Worm (Caenorhabditis elegans) whole organism, mixed stage, embryonic: Measurements from ENCODE around the gene F09C6.3.

Experiments
- bed-3 ChIP-seq: fragments of 200-800 bp; sonication (Bioruptor generic); optimal IDR thresholded peaks from 3 replicates; lab custom pipeline; 2018; ENCODE audit warnings: mild to moderate bottlenecking, missing genetic modification characterization, moderate library complexity, missing compliant biosample characterization
- ceh-83 ChIP-seq: fragments of 200-800 bp; sonication (Bioruptor generic); optimal IDR thresholded peaks from 2 replicates; lab custom pipeline; 2018; ENCODE audit warnings: mild to moderate bottlenecking, missing genetic modification characterization, missing compliant biosample characterization
- elt-3 ChIP-seq: fragments of 150-350 bp; optimal IDR thresholded peaks from 2 replicates; lab custom pipeline; 2014; ENCODE audit warnings: missing biosample characterization, missing genetic modification characterization
- nhr-12 ChIP-seq: fragments of 150-350 bp; optimal IDR thresholded peaks from 2 replicates; lab custom pipeline; 2014; ENCODE audit warnings: missing biosample characterization, missing genetic modification characterization
- nhr-237 ChIP-seq: fragments of 150-350 bp; optimal IDR thresholded peaks from 2 replicates; lab custom pipeline; 2014; ENCODE audit warnings: missing biosample characterization, missing genetic modification characterization
- snpc-4 ChIP-seq: fragments of 150-350 bp; optimal IDR thresholded peaks from 2 replicates; lab custom pipeline; 2014; ENCODE audit warnings: missing biosample characterization, missing genetic modification characterization
- sptf-1 ChIP-seq: sonication (generic microtip); optimal IDR thresholded peaks from 2 replicates; lab custom pipeline; 2017; ENCODE audit warnings: mild to moderate bottlenecking, missing genetic modification characterization, moderate library complexity, missing compliant biosample characterization
- tbx-8 ChIP-seq: fragments of 200-800 bp; sonication (Bioruptor generic); optimal IDR thresholded peaks from 2 replicates; lab custom pipeline; 2018; ENCODE audit warnings: mild to moderate bottlenecking, missing genetic modification characterization, moderate library complexity, missing compliant biosample characterization
- unc-39 ChIP-seq: fragments of 150-350 bp; optimal IDR thresholded peaks from 2 replicates; lab custom pipeline; 2014; ENCODE audit warnings: missing biosample characterization, missing genetic modification characterization

DNA sequence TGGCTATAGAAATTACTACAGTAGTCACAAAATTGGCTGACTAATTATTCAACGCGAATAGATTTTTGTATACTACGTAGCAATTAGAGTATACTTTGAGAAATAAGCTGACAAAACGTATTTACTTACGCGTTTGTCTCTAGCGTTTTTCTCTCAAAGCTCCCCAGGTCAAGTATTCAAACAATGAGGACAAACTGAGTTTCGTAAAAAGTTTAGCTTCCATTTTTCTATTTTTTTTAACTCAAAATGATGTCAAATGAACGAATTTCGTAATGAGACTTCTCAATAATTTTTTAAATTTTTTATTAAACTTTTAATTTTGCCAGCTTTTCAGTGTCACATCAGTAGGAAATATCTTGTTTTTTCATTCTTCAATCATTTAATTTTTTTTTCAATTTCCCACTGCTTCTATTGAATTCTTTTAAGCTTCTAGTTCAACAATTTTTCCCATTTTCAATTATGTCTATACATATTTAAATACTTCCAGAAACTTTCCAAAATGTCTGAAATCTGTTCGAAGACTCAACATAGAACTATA, 8.9 kb upstream of the F09C6.3 start, which contains the start of the genes ifas-2 and fbxa-44:
- TF ChIP-seq sptf-1 (no peak), nhr-237 (no peak), snpc-4 (tag; lab: Kevin White, UChicago) (no peak), unc-39 (no peak), tbx-8 (no peak), nhr-12 (no peak), ceh-83 (GFP tag; lab: Kevin White, UChicago) (no peak), elt-3 (tag; lab: Kevin White, UChicago) (no peak), bed-3 (GFP tag; lab: Kevin White, UChicago) (no peak)
